Worm (Caenorhabditis elegans) whole organism, young adult: ENCODE measurements around the gene R166.3.

Experiments
- B0019.2 ChIP-seq: fragments of 200-800 bp; sonication (Bioruptor generic); conservative IDR thresholded peaks from 2 replicates; pipeline ENCODE4 v1.3.6; 2022; ENCODE audit warnings: missing genetic modification reagents, missing genetic modification characterization, missing compliant biosample characterization
- B0336.3 ChIP-seq: fragments of 200-800 bp; sonication (Bioruptor generic); IDR thresholded peaks from 2 replicates; pipeline ENCODE4 v1.3.6; 2022; ENCODE audit warnings: missing genetic modification characterization, missing compliant biosample characterization
- C06A6.2 ChIP-seq: fragments of 200-800 bp; sonication (Bioruptor generic); conservative IDR thresholded peaks from 2 replicates; pipeline ENCODE4 v1.3.6; 2022; ENCODE audit warnings: missing genetic modification characterization, missing compliant biosample characterization
- C17E4.6 ChIP-seq: fragments of 200-800 bp; sonication (Bioruptor generic); IDR thresholded peaks from 2 replicates; pipeline ENCODE4 v1.3.6; 2022; ENCODE audit warnings: missing genetic modification reagents, missing genetic modification characterization, missing compliant biosample characterization
- D2030.7 ChIP-seq: fragments of 200-800 bp; sonication (Bioruptor generic); IDR thresholded peaks from 2 replicates; pipeline ENCODE4 v1.3.6; 2022; ENCODE audit warnings: missing genetic modification reagents, missing genetic modification characterization, missing compliant biosample characterization
- F10E7.11 ChIP-seq: sonication (generic microtip); optimal IDR thresholded peaks from 2 replicates; lab custom pipeline; 2017; ENCODE audit warnings: mild to moderate bottlenecking, missing genetic modification characterization, moderate library complexity, missing compliant biosample characterization
- F22D6.2 ChIP-seq: sonication (generic microtip); optimal IDR thresholded peaks from 2 replicates; lab custom pipeline; 2016; ENCODE audit warnings: mild to moderate bottlenecking, missing genetic modification characterization, missing compliant biosample characterization
- F23B12.7 ChIP-seq: sonication (generic microtip); optimal IDR thresholded peaks from 2 replicates; lab custom pipeline; 2017; ENCODE audit warnings: missing genetic modification characterization, mild to moderate bottlenecking, missing compliant biosample characterization, antibody characterized with exemption, moderate library complexity; ENCODE audit not compliant: insufficient read depth
- F33H1.4 ChIP-seq: fragments of 200-800 bp; sonication (Bioruptor generic); IDR thresholded peaks from 2 replicates; pipeline ENCODE4 v1.3.6; 2022; ENCODE audit warnings: missing genetic modification reagents, missing genetic modification characterization, missing compliant biosample characterization
- F39B2.1 ChIP-seq: fragments of 200-800 bp; sonication (Bioruptor generic); IDR thresholded peaks from 2 replicates; pipeline ENCODE4 v1.3.6; 2022; ENCODE audit warnings: missing genetic modification reagents, missing genetic modification characterization, missing compliant biosample characterization
- F49E8.2 ChIP-seq: sonication (generic microtip); optimal IDR thresholded peaks from 3 replicates; lab custom pipeline; 2017; ENCODE audit warnings: missing genetic modification characterization, mild to moderate bottlenecking, missing compliant biosample characterization, antibody characterized with exemption, moderate library complexity; ENCODE audit not compliant: insufficient read depth
- F57A8.1 ChIP-seq: fragments of 200-800 bp; sonication (Bioruptor generic); optimal IDR thresholded peaks from 2 replicates; lab custom pipeline; 2018; ENCODE audit warnings: mild to moderate bottlenecking, missing genetic modification characterization, moderate library complexity, missing compliant biosample characterization
- K11D2.4 ChIP-seq: fragments of 200-800 bp; sonication (Bioruptor generic); IDR thresholded peaks from 2 replicates; pipeline ENCODE4 v1.3.6; 2022; ENCODE audit warnings: missing genetic modification reagents, missing genetic modification characterization, missing compliant biosample characterization
- K12H6.12 ChIP-seq: fragments of 200-800 bp; sonication (Bioruptor generic); optimal IDR thresholded peaks from 2 replicates; lab custom pipeline; 2018; ENCODE audit warnings: mild to moderate bottlenecking, missing genetic modification characterization, missing compliant biosample characterization
- Y56A3A.18 ChIP-seq: fragments of 200-800 bp; sonication (Bioruptor generic); IDR thresholded peaks from 2 replicates; pipeline ENCODE4 v1.3.6; 2022; ENCODE audit warnings: missing genetic modification reagents, missing genetic modification characterization, missing compliant biosample characterization
- Y79H2A.3 ChIP-seq: fragments of 200-800 bp; sonication (Bioruptor generic); conservative IDR thresholded peaks from 2 replicates; pipeline ENCODE4 v1.3.6; 2022; ENCODE audit warnings: missing genetic modification reagents, missing genetic modification characterization, missing compliant biosample characterization
- athp-1 ChIP-seq: sonication (generic microtip); optimal IDR thresholded peaks from 2 replicates; lab custom pipeline; 2017; ENCODE audit warnings: mild to moderate bottlenecking, missing genetic modification characterization, missing compliant biosample characterization
- attf-5 ChIP-seq: fragments of 200-800 bp; sonication (Bioruptor generic); optimal IDR thresholded peaks from 2 replicates; lab custom pipeline; 2018; ENCODE audit warnings: mild to moderate bottlenecking, missing genetic modification characterization, missing compliant biosample characterization
- attf-6 ChIP-seq: fragments of 200-800 bp; sonication (Bioruptor generic); IDR thresholded peaks from 2 replicates; pipeline ENCODE4 v1.3.6; 2022; ENCODE audit warnings: missing genetic modification reagents, missing genetic modification characterization, missing compliant biosample characterization
- cebp-1 ChIP-seq, 2 experiments: fragments of 200-800 bp in 1 of 2; sonication (Bioruptor generic) in 1 of 2; sonication (generic microtip) in 1 of 2; IDR thresholded peaks in 1 of 2; optimal IDR thresholded peaks in 1 of 2; 2 replicates each; pipeline versions ENCODE4 v1.3.6 to Lab custom; 2017 to 2022; ENCODE audit warnings: missing compliant biosample characterization in 2 of 2, missing genetic modification characterization in 2 of 2, mild to moderate bottlenecking in 1 of 2, missing genetic modification reagents in 1 of 2, moderate library complexity in 1 of 2
- cebp-2 ChIP-seq: fragments of 200-800 bp; sonication (Bioruptor generic); IDR thresholded peaks from 2 replicates; pipeline ENCODE4 v1.3.6; 2022; ENCODE audit warnings: missing genetic modification characterization, missing compliant biosample characterization
- ceh-58 ChIP-seq: fragments of 200-800 bp; sonication (Bioruptor generic); IDR thresholded peaks from 2 replicates; pipeline ENCODE4 v1.3.6; 2022; ENCODE audit warnings: missing genetic modification characterization, missing compliant biosample characterization
- egl-18 ChIP-seq: fragments of 200-800 bp; sonication (Bioruptor generic); IDR thresholded peaks from 2 replicates; pipeline ENCODE4 v1.3.6; 2022; ENCODE audit warnings: missing genetic modification reagents, missing genetic modification characterization, missing compliant biosample characterization
- gei-17 ChIP-seq: fragments of 200-800 bp; sonication (Bioruptor generic); optimal IDR thresholded peaks from 2 replicates; lab custom pipeline; 2018; ENCODE audit warnings: mild to moderate bottlenecking, missing genetic modification characterization, missing compliant biosample characterization
- hlh-12 ChIP-seq: sonication (generic microtip); optimal IDR thresholded peaks from 2 replicates; lab custom pipeline; 2016; ENCODE audit warnings: missing genetic modification characterization, missing compliant biosample characterization
- hsf-1 ChIP-seq: fragments of 200-800 bp; sonication (Bioruptor generic); IDR thresholded peaks from 2 replicates; pipeline ENCODE4 v1.3.6; 2022; ENCODE audit warnings: missing genetic modification reagents, missing genetic modification characterization, missing compliant biosample characterization
- let-526 ChIP-seq: fragments of 200-800 bp; sonication (Bioruptor generic); IDR thresholded peaks from 2 replicates; pipeline ENCODE4 v1.3.6; 2022; ENCODE audit warnings: missing genetic modification reagents, missing genetic modification characterization, missing compliant biosample characterization
- let-607 ChIP-seq, 2 experiments: fragments of 200-800 bp in 1 of 2; sonication (Bioruptor generic) in 1 of 2; sonication (generic microtip) in 1 of 2; optimal IDR thresholded peaks; 2 replicates each; lab custom pipeline; 2016 to 2018; ENCODE audit warnings: mild to moderate bottlenecking in 2 of 2, missing compliant biosample characterization in 2 of 2, missing genetic modification characterization in 2 of 2, moderate library complexity in 2 of 2, missing genotype in 1 of 2
- lin-35 ChIP-seq, 3 experiments: fragments of 150-350 bp in 2 of 3; sonication (generic microtip) in 1 of 3; optimal IDR thresholded peaks; 2 replicates each; lab custom pipeline; 2014 to 2018; ENCODE audit warnings: missing biosample characterization in 3 of 3, missing genetic modification characterization in 3 of 3, missing genetic modification reagents in 3 of 3
- lin-40 ChIP-seq: sonication (generic microtip); optimal IDR thresholded peaks from 2 replicates; lab custom pipeline; 2016; ENCODE audit warnings: missing genetic modification characterization, mild to moderate bottlenecking, missing compliant biosample characterization, missing genotype, missing genetic modification reagents
- lsy-27 ChIP-seq: sonication (generic microtip); optimal IDR thresholded peaks from 2 replicates; lab custom pipeline; 2017; ENCODE audit warnings: missing genetic modification characterization, mild to moderate bottlenecking, missing compliant biosample characterization, antibody characterized with exemption, missing genotype, borderline replicate concordance; ENCODE audit not compliant: insufficient read depth
- mxl-1 ChIP-seq: sonication (generic microtip); optimal IDR thresholded peaks from 2 replicates; lab custom pipeline; 2016; ENCODE audit warnings: missing genetic modification characterization, missing compliant biosample characterization
- nfya-1 ChIP-seq: sonication (generic microtip); optimal IDR thresholded peaks from 2 replicates; lab custom pipeline; 2017; ENCODE audit warnings: antibody characterized with exemption, missing compliant biosample characterization, missing genetic modification characterization, borderline replicate concordance; ENCODE audit not compliant: insufficient read depth
- nfyb-1 ChIP-seq: fragments of 200-800 bp; sonication (Bioruptor generic); IDR thresholded peaks from 2 replicates; pipeline ENCODE4 v1.3.6; 2022; ENCODE audit warnings: missing genetic modification reagents, missing genetic modification characterization, missing compliant biosample characterization
- nhr-120 ChIP-seq: fragments of 200-800 bp; sonication (Bioruptor generic); IDR thresholded peaks from 2 replicates; pipeline ENCODE4 v1.3.6; 2022; ENCODE audit warnings: missing genetic modification characterization, missing compliant biosample characterization
- nhr-90 ChIP-seq: sonication (generic microtip); optimal IDR thresholded peaks from 2 replicates; lab custom pipeline; 2016; ENCODE audit warnings: missing genotype, mild to moderate bottlenecking, missing genetic modification characterization, missing compliant biosample characterization
- sea-2 ChIP-seq: fragments of 200-800 bp; sonication (Bioruptor generic); IDR thresholded peaks from 2 replicates; pipeline ENCODE4 v1.3.6; 2022; ENCODE audit warnings: missing genetic modification characterization, missing compliant biosample characterization
- snpc-1.1 ChIP-seq: sonication (generic microtip); optimal IDR thresholded peaks from 2 replicates; lab custom pipeline; 2017; ENCODE audit warnings: missing genetic modification characterization, mild to moderate bottlenecking, missing compliant biosample characterization, antibody characterized with exemption, moderate library complexity, missing genotype, missing genetic modification reagents; ENCODE audit not compliant: insufficient read depth
- snpc-1.3 ChIP-seq: sonication (generic microtip); optimal IDR thresholded peaks from 2 replicates; lab custom pipeline; 2017; ENCODE audit warnings: missing genetic modification characterization, mild to moderate bottlenecking, missing compliant biosample characterization, antibody characterized with exemption, moderate library complexity, missing genotype, missing genetic modification reagents; ENCODE audit not compliant: insufficient read depth
- snpc-3.4 ChIP-seq: sonication (generic microtip); optimal IDR thresholded peaks from 2 replicates; lab custom pipeline; 2017; ENCODE audit warnings: missing genetic modification characterization, mild to moderate bottlenecking, missing compliant biosample characterization, antibody characterized with exemption, moderate library complexity, missing genotype, missing genetic modification reagents
- somi-1 ChIP-seq: fragments of 200-800 bp; sonication (Bioruptor generic); optimal IDR thresholded peaks from 2 replicates; lab custom pipeline; 2018; ENCODE audit warnings: mild to moderate bottlenecking, missing genetic modification characterization, missing compliant biosample characterization
- sptf-2 ChIP-seq: fragments of 200-800 bp; sonication (Bioruptor generic); optimal IDR thresholded peaks from 2 replicates; lab custom pipeline; 2018; ENCODE audit warnings: mild to moderate bottlenecking, missing genetic modification characterization, missing compliant biosample characterization
- zfh-2 ChIP-seq: fragments of 200-800 bp; sonication (Bioruptor generic); conservative IDR thresholded peaks from 2 replicates; pipeline ENCODE4 v1.3.6; 2022; ENCODE audit warnings: missing genetic modification reagents, missing genetic modification characterization, missing compliant biosample characterization
- zim-3 ChIP-seq: sonication (generic microtip); optimal IDR thresholded peaks from 2 replicates; lab custom pipeline; 2017; ENCODE audit warnings: mild to moderate bottlenecking, missing genetic modification characterization, moderate library complexity, missing compliant biosample characterization
- ztf-18 ChIP-seq: sonication (generic microtip); optimal IDR thresholded peaks from 2 replicates; lab custom pipeline; 2016; ENCODE audit warnings: missing genotype, mild to moderate bottlenecking, missing genetic modification characterization, missing compliant biosample characterization
- ztf-28 ChIP-seq: fragments of 200-800 bp; sonication (Bioruptor generic); IDR thresholded peaks from 2 replicates; pipeline ENCODE4 v1.3.6; 2022; ENCODE audit warnings: missing genetic modification reagents, missing genetic modification characterization, missing compliant biosample characterization
- ztf-6 ChIP-seq: fragments of 200-800 bp; sonication (Bioruptor generic); IDR thresholded peaks from 2 replicates; pipeline ENCODE4 v1.3.6; 2022; ENCODE audit warnings: missing genetic modification reagents, missing genetic modification characterization, missing compliant biosample characterization

R166.3 gene

DNA sequence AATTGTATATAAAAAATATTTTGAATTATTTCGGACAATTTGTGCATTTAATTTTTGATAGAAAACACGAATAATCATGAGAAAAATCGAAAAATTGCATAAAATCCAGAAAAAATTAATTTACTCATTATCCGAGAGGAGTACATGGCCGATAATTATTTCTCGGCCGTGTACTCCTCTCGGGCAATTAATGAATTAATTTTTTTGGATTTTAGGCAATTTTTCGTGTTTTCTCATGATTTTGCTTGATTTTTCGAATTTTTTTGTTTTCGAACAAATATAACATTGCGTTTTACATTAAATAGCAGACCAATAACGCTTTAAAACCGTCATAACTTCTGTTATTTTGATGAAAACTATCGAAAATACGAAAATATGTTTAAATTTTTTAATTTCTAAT lies 1.1 kb downstream of the R166.3 start (continued):
- TF ChIP-seq sea-2: 0 out of 2 replicates have a peak, but pooled peaks have one; percentile 40
- TF ChIP-seq ztf-28 (GFP tag; lab: Robert Waterston, UW): 0 out of 2 replicates have a peak, but pooled peaks have one; percentile 46
- no peak for TF ChIP-seq Y56A3A.18 (GFP tag; lab: Robert Waterston, UW)
- TF ChIP-seq snpc-1.1 (tag; lab: Kevin White, UChicago): no peak
- no peak for TF ChIP-seq snpc-3.4
- TF ChIP-seq F39B2.1 (GFP tag; lab: Robert Waterston, UW): no peak
- no peak for TF ChIP-seq somi-1 (GFP tag; lab: Kevin White, UChicago)
- no peak for TF ChIP-seq attf-6
- no peak for TF ChIP-seq F57A8.1
- no peak for TF ChIP-seq lin-35 (GFP tag; optimal IDR thresholded peaks at IDR 0.05; lab: Kevin White, UChicago)
- TF ChIP-seq nhr-120 (GFP tag; lab: Robert Waterston, UW): no peak
- TF ChIP-seq let-526 (GFP tag; lab: Robert Waterston, UW): peak; percentile 70; the same call in 1 of the 2 replicates
- TF ChIP-seq sptf-2: no peak
- TF ChIP-seq zim-3: no peak
- TF ChIP-seq snpc-1.3 (tag; lab: Kevin White, UChicago): no peak
- TF ChIP-seq C06A6.2 (GFP tag; lab: Robert Waterston, UW): no peak
- 0 out of 2 replicates have a peak, but pooled peaks have one; percentile 53 for TF ChIP-seq Y79H2A.3
- TF ChIP-seq nfyb-1: no peak
- no peak for TF ChIP-seq nfya-1 (tag; lab: Kevin White, UChicago)
- TF ChIP-seq gei-17 (GFP tag; lab: Kevin White, UChicago): no peak
- no peak for TF ChIP-seq mxl-1 (tag; lab: Kevin White, UChicago)
- TF ChIP-seq athp-1 (tag; lab: Kevin White, UChicago): peak; percentile 31
- no peak for TF ChIP-seq cebp-2
- TF ChIP-seq zfh-2 (GFP tag; lab: Robert Waterston, UW): no peak
- TF ChIP-seq cebp-1 (GFP tag; IDR thresholded peaks at IDR 0.05; lab: Robert Waterston, UW): no peak
- peak; percentile 15 for TF ChIP-seq cebp-1 (tag; optimal IDR thresholded peaks at IDR 0.05; lab: Kevin White, UChicago)
- no peak for TF ChIP-seq F10E7.11 (tag; lab: Kevin White, UChicago)
- no peak for TF ChIP-seq hsf-1 (GFP tag; lab: Robert Waterston, UW)
- no peak for TF ChIP-seq ztf-18 (tag; lab: Kevin White, UChicago)
- peak; percentile 31 for TF ChIP-seq lin-40 (tag; lab: Kevin White, UChicago)
- TF ChIP-seq F22D6.2: no peak
- no peak for TF ChIP-seq nhr-90
- TF ChIP-seq K11D2.4 (GFP tag; lab: Robert Waterston, UW): 0 out of 2 replicates have a peak, but pooled peaks have one; percentile 39
- no peak for TF ChIP-seq lsy-27 (tag; lab: Kevin White, UChicago)
- TF ChIP-seq hlh-12 (tag; lab: Kevin White, UChicago): no peak
- no peak for TF ChIP-seq B0336.3 (GFP tag; lab: Robert Waterston, UW)
- TF ChIP-seq let-607 (tag; optimal IDR thresholded peaks at IDR 0.05; lab: Kevin White, UChicago): peak in 1 of 2 experiments; percentile 24
- TF ChIP-seq F23B12.7: no peak
- peak; percentile 39 for TF ChIP-seq F49E8.2
- TF ChIP-seq ztf-6 (GFP tag; lab: Robert Waterston, UW): no peak
- no peak for TF ChIP-seq ceh-58 (GFP tag; lab: Robert Waterston, UW)
- no peak for TF ChIP-seq egl-18
- no peak for TF ChIP-seq C17E4.6 (GFP tag; lab: Robert Waterston, UW)
- no peak for TF ChIP-seq K12H6.12 (tag; lab: Kevin White, UChicago)
- peak; percentile 45 for TF ChIP-seq D2030.7
- no peak for TF ChIP-seq B0019.2
- TF ChIP-seq attf-5: no peak
- TF ChIP-seq F33H1.4 (GFP tag; lab: Robert Waterston, UW): peak; percentile 40
